Worm (Caenorhabditis elegans): Measurements from ENCODE around the gene C45B11.5.

DNA sequence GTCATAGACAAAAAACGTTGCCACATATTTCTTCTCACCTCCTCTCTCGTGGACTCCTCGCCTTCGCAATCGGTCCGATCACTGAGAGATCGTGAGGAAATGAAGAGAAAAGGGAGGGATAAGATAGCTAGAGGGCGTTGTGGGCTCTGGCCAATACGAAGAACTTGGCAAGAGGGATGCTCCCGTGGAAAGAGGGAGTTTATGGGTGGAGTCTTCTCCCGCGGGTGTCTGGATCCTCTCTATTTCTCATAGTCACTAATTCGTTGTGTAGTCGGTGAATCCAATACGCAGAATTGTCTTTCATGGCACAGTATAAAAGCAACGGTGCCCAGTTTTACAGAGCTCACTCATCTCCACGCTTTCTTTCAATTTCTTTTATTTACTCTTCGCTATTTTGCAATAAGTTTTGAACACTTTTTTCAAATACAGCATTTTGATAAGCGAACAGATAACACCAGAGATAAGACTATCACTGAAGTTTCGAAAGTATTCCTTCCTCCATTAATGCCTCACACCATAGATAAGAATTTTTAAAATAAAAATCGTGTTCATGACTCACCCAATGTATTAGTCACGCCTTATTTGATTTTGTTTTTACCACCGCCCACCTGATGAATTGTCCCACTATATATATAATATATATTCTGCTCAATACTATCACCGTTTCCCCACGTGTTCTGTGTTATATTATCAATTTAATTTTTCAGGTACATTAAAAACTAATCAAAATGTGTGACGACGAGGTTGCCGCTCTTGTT is 38.9 kb downstream of the C45B11.5 start, which contains the start of gene act-1:
- TF ChIP-seq klf-2 (GFP tag; conservative IDR thresholded peaks at IDR 0.05) (no peak), ztf-29 (GFP tag; IDR thresholded peaks at IDR 0.05) (no peak)
